Worm (Caenorhabditis elegans): ENCODE results near the gene R186.8.

- TF ChIP-seq alr-1 (tag; optimal IDR thresholded peaks at IDR 0.05) (no peak), snpc-4 (tag; optimal IDR thresholded peaks at IDR 0.05) (no peak), egl-27 (tag; optimal IDR thresholded peaks at IDR 0.05) (no peak), ama-1 (optimal IDR thresholded peaks at IDR 0.05) (no peak), nhr-12 (tag; optimal IDR thresholded peaks at IDR 0.05) (no peak), ztf-4 (tag; optimal IDR thresholded peaks at IDR 0.05) (no peak), mab-5 (tag; optimal IDR thresholded peaks at IDR 0.05) (no peak), R02D3.7 (tag; optimal IDR thresholded peaks at IDR 0.05) (no peak), lin-39 (tag; optimal IDR thresholded peaks at IDR 0.05) (no peak), nhr-10 (tag; optimal IDR thresholded peaks at IDR 0.05) (no peak), lsy-2 (tag; optimal IDR thresholded peaks at IDR 0.05) (no peak), unc-62 (GFP tag; optimal IDR thresholded peaks at IDR 0.05) (no peak), dmd-4 (tag; optimal IDR thresholded peaks at IDR 0.05) (no peak), nhr-11 (tag; optimal IDR thresholded peaks at IDR 0.05) (no peak)
Observed at ce11 chrV:13013158-13013557, 45.4 kb upstream of the R186.8 start, which contains the start of gene try-10.

Data from whole organism, L2 larva.